Worm (Caenorhabditis elegans): ENCODE data around the gene ucp-4.

The ucp-4 gene

ce11 chrV:9332611-9333315, 1.3 kb upstream of the ucp-4 start:
- TF ChIP-seq nhr-129 (tag; optimal IDR thresholded peaks at IDR 0.05) (peak; percentile 7), unc-62 (GFP tag; optimal IDR thresholded peaks at IDR 0.05) (no peak), R02D3.7 (tag; optimal IDR thresholded peaks at IDR 0.05) (no peak), F13H6.1 (tag; optimal IDR thresholded peaks at IDR 0.05) (peak; percentile 48), mbf-1 (tag; optimal IDR thresholded peaks at IDR 0.05) (no peak)

ce11 chrV:9333316-9334048, 616 bp upstream of the ucp-4 start, which contains the start of gene acl-14:
TSS of gene acl-14 (minus strand) at chrV:9333631.
- TF ChIP-seq gmeb-1 (tag; optimal IDR thresholded peaks at IDR 0.05) = peak; percentile 31
- no peak for TF ChIP-seq unc-39 (tag; optimal IDR thresholded peaks at IDR 0.05)
- TF ChIP-seq lin-39 (tag; optimal IDR thresholded peaks at IDR 0.05) = no peak
- TF ChIP-seq nhr-6 (tag; optimal IDR thresholded peaks at IDR 0.05) = no peak
- TF ChIP-seq snpc-4 (tag; optimal IDR thresholded peaks at IDR 0.05) = no peak
- peak; percentile 18 for TF ChIP-seq sma-9 (GFP tag; optimal IDR thresholded peaks at IDR 0.05)
- no peak for TF ChIP-seq sma-9 (tag; optimal IDR thresholded peaks at IDR 0.05)
- TF ChIP-seq lin-13 (GFP tag; optimal IDR thresholded peaks at IDR 0.05) = no peak
- TF ChIP-seq lin-11 (tag; optimal IDR thresholded peaks at IDR 0.05) = no peak
- TF ChIP-seq unc-55 (GFP tag; optimal IDR thresholded peaks at IDR 0.05) = peak; percentile 8
- TF ChIP-seq nhr-25 (tag; optimal IDR thresholded peaks at IDR 0.05) = peak; percentile 59
- TF ChIP-seq mab-5 (tag; optimal IDR thresholded peaks at IDR 0.05) = no peak

DNA sequence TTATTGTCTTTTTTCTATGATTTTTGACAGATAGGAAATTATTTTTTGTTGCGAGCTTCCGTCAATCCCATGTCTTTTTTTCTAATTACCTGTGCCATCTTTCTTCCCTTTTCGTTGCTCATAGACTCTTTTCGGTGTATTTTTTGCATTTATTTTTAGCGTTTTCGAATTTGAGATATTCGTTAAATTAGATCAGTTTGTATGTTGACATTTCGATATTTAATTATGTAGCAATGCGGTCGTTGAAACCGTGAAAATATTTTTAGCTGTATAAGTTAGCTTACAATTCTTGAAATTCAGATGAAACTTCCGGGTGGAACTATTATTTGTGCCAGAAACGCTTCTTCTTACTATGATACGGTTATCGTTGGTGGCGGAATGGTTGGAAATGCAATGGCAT, 2.4 kb downstream of the ucp-4 start, which contains the start of gene coq-6:
Gene coq-6, plus strand, starts transcription at position 301 of the 400 bp plus-strand sequence.
- TF ChIP-seq nhr-12 (tag; optimal IDR thresholded peaks at IDR 0.05) (no peak), ceh-82 (tag; optimal IDR thresholded peaks at IDR 0.05) (no peak), snpc-4 (tag; optimal IDR thresholded peaks at IDR 0.05) (no peak), nhr-11 (tag; optimal IDR thresholded peaks at IDR 0.05) (no peak), nhr-237 (tag; optimal IDR thresholded peaks at IDR 0.05) (no peak), mbf-1 (tag; optimal IDR thresholded peaks at IDR 0.05) (no peak), mab-5 (tag; optimal IDR thresholded peaks at IDR 0.05) (no peak), lsy-2 (tag; optimal IDR thresholded peaks at IDR 0.05) (no peak), elt-1 (tag; optimal IDR thresholded peaks at IDR 0.05) (no peak), F13H6.1 (tag; optimal IDR thresholded peaks at IDR 0.05) (no peak), alr-1 (tag; optimal IDR thresholded peaks at IDR 0.05) (no peak), sem-4 (tag; optimal IDR thresholded peaks at IDR 0.05) (no peak), nhr-77 (tag; optimal IDR thresholded peaks at IDR 0.05) (no peak), lin-11 (tag; optimal IDR thresholded peaks at IDR 0.05) (no peak)

DNA sequence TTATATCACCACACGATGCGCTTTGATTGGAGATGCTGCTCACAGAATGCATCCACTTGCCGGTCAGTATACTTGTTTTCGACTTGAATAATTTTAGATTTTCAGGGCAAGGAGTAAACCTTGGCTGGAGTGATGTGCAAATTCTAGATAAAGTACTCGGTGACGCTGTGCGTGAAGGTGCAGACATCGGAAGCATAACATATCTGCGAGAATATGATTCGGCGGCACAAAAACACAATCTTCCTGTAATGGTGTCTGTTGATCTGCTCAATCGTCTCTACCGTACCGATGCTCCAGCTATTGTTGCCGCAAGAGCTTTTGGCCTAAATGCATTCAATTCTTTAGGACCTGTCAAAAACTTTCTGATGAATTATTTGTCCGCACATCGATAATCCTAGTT, 4.4 kb downstream of the ucp-4 start:
- TF ChIP-seq zag-1 (tag; optimal IDR thresholded peaks at IDR 0.05) = no peak
- TF ChIP-seq sma-3 (GFP tag; optimal IDR thresholded peaks at IDR 0.05) = peak; percentile 51
- peak; percentile 2 for TF ChIP-seq nhr-6 (tag; optimal IDR thresholded peaks at IDR 0.05)
- TF ChIP-seq Y55F3AM.14 (GFP tag; optimal IDR thresholded peaks at IDR 0.05) = peak; percentile 53
- TF ChIP-seq nhr-10 (tag; optimal IDR thresholded peaks at IDR 0.05) = no peak
- peak; percentile 44 for TF ChIP-seq sma-9 (GFP tag; optimal IDR thresholded peaks at IDR 0.05)
- no peak for TF ChIP-seq sma-9 (tag; optimal IDR thresholded peaks at IDR 0.05)
- TF ChIP-seq nhr-129 (tag; optimal IDR thresholded peaks at IDR 0.05) = peak; percentile 55
- peak; percentile 21 for TF ChIP-seq nhr-25 (tag; optimal IDR thresholded peaks at IDR 0.05)
- peak; percentile 59 for TF ChIP-seq ama-1 (optimal IDR thresholded peaks at IDR 0.05)

DNA sequence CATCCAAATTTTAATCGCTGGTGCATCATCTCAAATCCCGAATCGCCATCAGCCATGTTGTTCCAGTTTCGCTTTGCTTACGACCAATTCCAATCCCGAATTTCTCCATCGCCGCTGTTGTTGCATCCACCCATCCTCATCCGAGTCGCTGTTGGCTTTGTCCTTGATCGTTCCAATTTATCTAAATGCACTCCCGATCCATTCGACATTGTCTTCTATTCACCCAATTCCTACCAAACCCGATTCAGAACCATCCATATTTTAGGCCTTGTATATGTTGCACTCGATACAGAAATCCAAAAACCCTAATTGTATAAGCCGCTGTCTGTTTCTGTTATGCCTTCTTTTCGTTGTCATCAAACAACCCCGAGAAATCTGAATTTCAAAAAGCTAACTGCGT, 6.2 kb downstream of the ucp-4 start:
- peak; percentile 31 for TF ChIP-seq sma-9 (GFP tag; optimal IDR thresholded peaks at IDR 0.05)
- TF ChIP-seq sma-9 (tag; optimal IDR thresholded peaks at IDR 0.05) = no peak
- no peak for TF ChIP-seq nhr-25 (tag; optimal IDR thresholded peaks at IDR 0.05)
- no peak for TF ChIP-seq alr-1 (tag; optimal IDR thresholded peaks at IDR 0.05)
- no peak for TF ChIP-seq ztf-4 (tag; optimal IDR thresholded peaks at IDR 0.05)
- TF ChIP-seq nhr-11 (tag; optimal IDR thresholded peaks at IDR 0.05) = no peak
- TF ChIP-seq nhr-129 (tag; optimal IDR thresholded peaks at IDR 0.05) = peak; percentile 42
- TF ChIP-seq ztf-1 (GFP tag; conservative IDR thresholded peaks at IDR 0.05) = no peak
- peak; percentile 78 for TF ChIP-seq ama-1 (optimal IDR thresholded peaks at IDR 0.05)
- TF ChIP-seq nhr-21 (tag; optimal IDR thresholded peaks at IDR 0.05) = no peak
- TF ChIP-seq snpc-4 (tag; optimal IDR thresholded peaks at IDR 0.05) = no peak
- TF ChIP-seq C34F6.9 (tag; optimal IDR thresholded peaks at IDR 0.05) = no peak
- TF ChIP-seq sma-3 (GFP tag; optimal IDR thresholded peaks at IDR 0.05) = peak; percentile 6
- TF ChIP-seq blmp-1 (tag; optimal IDR thresholded peaks at IDR 0.05; ENCODE audit: insufficient read depth) = no peak
- TF ChIP-seq nhr-237 (tag; optimal IDR thresholded peaks at IDR 0.05) = no peak
- no peak for TF ChIP-seq sem-4 (tag; optimal IDR thresholded peaks at IDR 0.05)
- TF ChIP-seq crh-2 (tag; optimal IDR thresholded peaks at IDR 0.05) = no peak
- peak; percentile 2 for TF ChIP-seq lin-13 (GFP tag; optimal IDR thresholded peaks at IDR 0.05)
- peak in 1 of 2 experiments; percentile 16 for TF ChIP-seq lsy-2 (tag; optimal IDR thresholded peaks at IDR 0.05)

Data from whole organism, L2 larva.